Worm (Caenorhabditis elegans) whole organism, L4 larva: ENCODE measurements around the gene Y53F4B.17.

Experiments
- D1046.2 ChIP-seq: fragments of 200-800 bp; sonication (Bioruptor generic); IDR thresholded peaks from 2 replicates; pipeline ENCODE4 v1.3.6; 2022; ENCODE audit warnings: missing genetic modification characterization, missing compliant biosample characterization
- F37D6.2 ChIP-seq: sonication (generic microtip); optimal IDR thresholded peaks from 2 replicates; lab custom pipeline; 2016; ENCODE audit warnings: mild to moderate bottlenecking, missing genetic modification characterization, missing compliant biosample characterization
- T26A8.4 ChIP-seq: fragments of 200-800 bp; sonication (Bioruptor generic); IDR thresholded peaks from 2 replicates; pipeline ENCODE4 v1.3.6; 2022; ENCODE audit warnings: missing genetic modification characterization, missing compliant biosample characterization
- Y48G9A.11 ChIP-seq: fragments of 200-800 bp; sonication (Bioruptor generic); IDR thresholded peaks from 2 replicates; pipeline ENCODE4 v1.3.6; 2022; ENCODE audit warnings: missing genetic modification reagents, missing genetic modification characterization, missing compliant biosample characterization
- ZK337.2 ChIP-seq: fragments of 200-800 bp; sonication (Bioruptor generic); IDR thresholded peaks from 2 replicates; pipeline ENCODE4 v1.3.6; 2022; ENCODE audit warnings: missing genetic modification reagents, missing genetic modification characterization, missing compliant biosample characterization
- ZK546.5 ChIP-seq, 2 experiments: sonication (generic microtip); optimal IDR thresholded peaks; 2 replicates each; lab custom pipeline; 2017; ENCODE audit warnings: missing biosample characterization in 2 of 2, missing genetic modification characterization in 2 of 2
- aha-1 ChIP-seq: fragments of 150-350 bp; peaks from one replicate; lab custom pipeline; 2014; ENCODE audit warnings: missing biosample characterization, missing genetic modification characterization
- arid-1 ChIP-seq: fragments of 200-800 bp; sonication (Bioruptor generic); conservative IDR thresholded peaks from 2 replicates; pipeline ENCODE4 v1.3.6; 2022; ENCODE audit warnings: missing genetic modification reagents, missing genetic modification characterization, missing compliant biosample characterization
- ceh-20 ChIP-seq: fragments of 200-800 bp; sonication (Bioruptor generic); IDR thresholded peaks from 2 replicates; pipeline ENCODE4 v1.3.6; 2022; ENCODE audit warnings: missing genetic modification reagents, missing genetic modification characterization, missing compliant biosample characterization
- ceh-62 ChIP-seq: sonication (generic microtip); optimal IDR thresholded peaks from 2 replicates; lab custom pipeline; 2017; ENCODE audit warnings: missing biosample characterization, missing genetic modification characterization
- ctbp-1 ChIP-seq: fragments of 200-800 bp; sonication (Bioruptor generic); IDR thresholded peaks from 2 replicates; pipeline ENCODE4 v1.3.6; 2022; ENCODE audit warnings: missing genetic modification reagents, missing genetic modification characterization, missing compliant biosample characterization
- daf-16 ChIP-seq, 3 experiments: sonication (generic microtip); optimal IDR thresholded peaks; 2 replicates each; lab custom pipeline; 2016 to 2017; ENCODE audit warnings: missing genetic modification characterization in 3 of 3, missing genetic modification reagents in 3 of 3, mild to moderate bottlenecking in 2 of 3, missing compliant biosample characterization in 2 of 3, missing biosample characterization in 1 of 3, moderate library complexity in 1 of 3
- daf-8 ChIP-seq: fragments of 200-800 bp; sonication (Bioruptor generic); IDR thresholded peaks from 2 replicates; pipeline ENCODE4 v1.3.6; 2022; ENCODE audit warnings: missing genetic modification characterization, missing compliant biosample characterization
- dmd-6 ChIP-seq: fragments of 200-800 bp; sonication (Bioruptor generic); IDR thresholded peaks from 2 replicates; pipeline ENCODE4 v1.3.6; 2022; ENCODE audit warnings: missing genetic modification reagents, missing genetic modification characterization, missing compliant biosample characterization
- dpl-1 ChIP-seq: fragments of 150-350 bp; optimal IDR thresholded peaks from 2 replicates; lab custom pipeline; 2014; ENCODE audit warnings: missing biosample characterization, missing genetic modification reagents, missing genetic modification characterization
- dve-1 ChIP-seq: sonication (generic microtip); optimal IDR thresholded peaks from 2 replicates; lab custom pipeline; 2017; ENCODE audit warnings: antibody characterized with exemption, mild to moderate bottlenecking, missing genetic modification characterization, missing compliant biosample characterization; ENCODE audit not compliant: insufficient read depth
- egl-43 ChIP-seq: fragments of 200-800 bp; sonication (Bioruptor generic); IDR thresholded peaks from 2 replicates; pipeline ENCODE4 v1.3.6; 2022; ENCODE audit warnings: missing genetic modification reagents, missing genetic modification characterization, missing compliant biosample characterization
- hlh-11 ChIP-seq: fragments of 200-800 bp; sonication (Bioruptor generic); optimal IDR thresholded peaks from 2 replicates; lab custom pipeline; 2018; ENCODE audit warnings: mild to moderate bottlenecking, missing genetic modification characterization, missing compliant biosample characterization
- hlh-30 ChIP-seq: sonication (generic microtip); optimal IDR thresholded peaks from 2 replicates; lab custom pipeline; 2017; ENCODE audit warnings: antibody characterized with exemption, mild to moderate bottlenecking, missing genetic modification characterization, missing compliant biosample characterization; ENCODE audit not compliant: insufficient read depth
- hmg-1.1 ChIP-seq: fragments of 200-800 bp; sonication (Bioruptor generic); IDR thresholded peaks from 2 replicates; pipeline ENCODE4 v1.3.6; 2022; ENCODE audit warnings: missing genetic modification reagents, missing genetic modification characterization, missing compliant biosample characterization
- lin-13 ChIP-seq: fragments of 150-350 bp; optimal IDR thresholded peaks from 2 replicates; lab custom pipeline; 2014; ENCODE audit warnings: missing biosample characterization, missing genetic modification reagents, missing genetic modification characterization
- lin-38 ChIP-seq: fragments of 200-800 bp; sonication (Bioruptor generic); IDR thresholded peaks from 2 replicates; pipeline ENCODE4 v1.3.6; 2022; ENCODE audit warnings: missing genetic modification reagents, missing genetic modification characterization, missing compliant biosample characterization
- lin-39 ChIP-seq: fragments of 150-350 bp; optimal IDR thresholded peaks from 2 replicates; lab custom pipeline; 2014; ENCODE audit warnings: missing biosample characterization, missing genetic modification reagents, missing genetic modification characterization
- mdl-1 ChIP-seq, 2 experiments: fragments of 150-350 bp in 1 of 2; sonication (generic microtip) in 1 of 2; optimal IDR thresholded peaks; 2 replicates each; lab custom pipeline; 2014 to 2017; ENCODE audit warnings: missing biosample characterization in 2 of 2, missing genetic modification characterization in 2 of 2
- mdt-29 ChIP-seq: fragments of 200-800 bp; sonication (Bioruptor generic); IDR thresholded peaks from 2 replicates; pipeline ENCODE4 v1.3.6; 2022; ENCODE audit warnings: missing genetic modification reagents, missing genetic modification characterization, missing compliant biosample characterization
- mxl-3 ChIP-seq: fragments of 200-800 bp; sonication (Bioruptor generic); optimal IDR thresholded peaks from 2 replicates; lab custom pipeline; 2018; ENCODE audit warnings: mild to moderate bottlenecking, missing genetic modification characterization, missing compliant biosample characterization
- nhr-10 ChIP-seq: fragments of 150-350 bp; optimal IDR thresholded peaks from 2 replicates; lab custom pipeline; 2014; ENCODE audit warnings: missing biosample characterization, missing genetic modification characterization
- nhr-111 ChIP-seq: fragments of 200-800 bp; sonication (Bioruptor generic); optimal IDR thresholded peaks from 2 replicates; lab custom pipeline; 2018; ENCODE audit warnings: mild to moderate bottlenecking, missing genetic modification characterization, missing compliant biosample characterization
- nhr-28 ChIP-seq: fragments of 150-350 bp; optimal IDR thresholded peaks from 2 replicates; lab custom pipeline; 2014; ENCODE audit warnings: missing biosample characterization, missing genetic modification characterization
- nhr-6 ChIP-seq: fragments of 150-350 bp; optimal IDR thresholded peaks from 2 replicates; lab custom pipeline; 2014; ENCODE audit warnings: missing biosample characterization, missing genetic modification characterization
- nhr-77 ChIP-seq: fragments of 150-350 bp; optimal IDR thresholded peaks from 2 replicates; lab custom pipeline; 2014; ENCODE audit warnings: missing biosample characterization, missing genetic modification characterization
- php-3 ChIP-seq: fragments of 200-800 bp; sonication (Bioruptor generic); IDR thresholded peaks from 2 replicates; pipeline ENCODE4 v1.3.6; 2022; ENCODE audit warnings: missing genetic modification reagents, missing genetic modification characterization, missing compliant biosample characterization
- pqm-1 ChIP-seq: sonication (generic microtip); optimal IDR thresholded peaks from 2 replicates; lab custom pipeline; 2017; ENCODE audit warnings: missing biosample characterization, missing genetic modification characterization
- rbr-2 ChIP-seq: sonication (generic microtip); optimal IDR thresholded peaks from 2 replicates; lab custom pipeline; 2016; ENCODE audit warnings: missing genotype, missing genetic modification characterization, missing compliant biosample characterization
- saeg-2 ChIP-seq: fragments of 200-800 bp; sonication (Bioruptor generic); IDR thresholded peaks from 2 replicates; pipeline ENCODE4 v1.3.6; 2022; ENCODE audit warnings: missing genetic modification reagents, missing genetic modification characterization, missing compliant biosample characterization
- set-16 ChIP-seq: fragments of 200-800 bp; sonication (Bioruptor generic); IDR thresholded peaks from 2 replicates; pipeline ENCODE4 v1.3.6; 2022; ENCODE audit warnings: missing genetic modification reagents, missing genetic modification characterization, missing compliant biosample characterization
- snpc-1.2 ChIP-seq: fragments of 200-800 bp; sonication (Bioruptor generic); IDR thresholded peaks from 2 replicates; pipeline ENCODE4 v1.3.6; 2022; ENCODE audit warnings: missing genetic modification reagents, missing genetic modification characterization, missing compliant biosample characterization
- spr-3 ChIP-seq: fragments of 200-800 bp; sonication (Bioruptor generic); optimal IDR thresholded peaks from 2 replicates; lab custom pipeline; 2018; ENCODE audit warnings: mild to moderate bottlenecking, missing genetic modification characterization, missing compliant biosample characterization
- tra-1 ChIP-seq: fragments of 200-800 bp; sonication (Bioruptor generic); IDR thresholded peaks from 2 replicates; pipeline ENCODE4 v1.3.6; 2022; ENCODE audit warnings: missing genetic modification reagents, missing genetic modification characterization, missing compliant biosample characterization
- unc-39 ChIP-seq: sonication (generic microtip); optimal IDR thresholded peaks from 2 replicates; lab custom pipeline; 2017; ENCODE audit warnings: missing biosample characterization, missing genetic modification characterization
- unc-62 ChIP-seq, 3 experiments: fragments of 150-350 bp in 1 of 3; sonication (generic microtip); optimal IDR thresholded peaks in 2 of 3; peaks in 1 of 3; 1 replicate in 1 of 3; 2 replicates in 2 of 3; lab custom pipeline; 2014 to 2017; ENCODE audit warnings: missing biosample characterization in 3 of 3, missing genetic modification characterization in 3 of 3, missing genetic modification reagents in 3 of 3, missing genotype in 1 of 3
- zag-1 ChIP-seq: fragments of 150-350 bp; optimal IDR thresholded peaks from 2 replicates; lab custom pipeline; 2014; ENCODE audit warnings: missing biosample characterization, missing genetic modification characterization
- zfp-2 ChIP-seq: sonication (generic microtip); optimal IDR thresholded peaks from 2 replicates; lab custom pipeline; 2016; ENCODE audit warnings: mild to moderate bottlenecking, missing genetic modification characterization, missing compliant biosample characterization

The Y53F4B.17 gene

DNA sequence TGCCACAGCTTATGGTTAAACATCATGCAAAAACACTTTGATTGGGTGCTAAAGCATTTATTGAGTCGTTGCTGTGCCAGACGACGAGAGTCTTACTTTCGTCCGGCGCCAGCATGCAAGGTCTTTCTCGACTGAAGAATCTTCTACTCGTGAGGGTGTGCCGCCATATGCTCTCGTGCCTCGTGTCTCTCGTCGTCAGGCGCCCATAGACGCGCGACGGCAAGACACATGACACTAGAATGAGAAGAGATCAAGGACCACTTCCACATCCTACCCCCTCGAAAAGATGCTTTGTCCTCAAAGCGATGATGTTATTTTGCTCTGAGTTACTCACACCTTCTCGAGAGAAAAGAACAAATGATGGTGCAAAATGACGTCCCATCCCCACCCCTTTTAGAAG, 15.7 kb upstream of the Y53F4B.17 start:
- peak; percentile 62 for TF ChIP-seq set-16 (GFP tag; lab: Robert Waterston, UW)
- peak; percentile 66 for TF ChIP-seq dmd-6 (GFP tag; lab: Robert Waterston, UW)
- peak; percentile 96 for TF ChIP-seq aha-1 (tag; lab: Kevin White, UChicago)
- peak; percentile 49 for TF ChIP-seq F37D6.2 (tag; lab: Kevin White, UChicago)
- 0 out of 2 replicates have a peak, but pooled peaks have one; percentile 22 for TF ChIP-seq php-3 (GFP tag; lab: Robert Waterston, UW)
- TF ChIP-seq mdl-1 (tag; optimal IDR thresholded peaks at IDR 0.05; lab: Kevin White, UChicago) = peak in 1 of 2 experiments; percentile 28
- 0 out of 2 replicates have a peak, but pooled peaks have one; percentile 27 for TF ChIP-seq arid-1 (GFP tag; lab: Robert Waterston, UW)
- peak; percentile 75 for TF ChIP-seq ceh-20 (GFP tag; lab: Robert Waterston, UW)
- TF ChIP-seq egl-43 (GFP tag; lab: Robert Waterston, UW) = 0 out of 2 replicates have a peak, but pooled peaks have one; percentile 13
- TF ChIP-seq hmg-1.1 (GFP tag; lab: Robert Waterston, UW) = peak; percentile 57; the same call in 1 of the 2 replicates
- TF ChIP-seq ctbp-1 (GFP tag; lab: Robert Waterston, UW) = peak; percentile 70; the same call in 1 of the 2 replicates
- peak; percentile 53 for TF ChIP-seq hlh-30
- TF ChIP-seq hlh-11 (tag; lab: Kevin White, UChicago) = peak; percentile 25

DNA sequence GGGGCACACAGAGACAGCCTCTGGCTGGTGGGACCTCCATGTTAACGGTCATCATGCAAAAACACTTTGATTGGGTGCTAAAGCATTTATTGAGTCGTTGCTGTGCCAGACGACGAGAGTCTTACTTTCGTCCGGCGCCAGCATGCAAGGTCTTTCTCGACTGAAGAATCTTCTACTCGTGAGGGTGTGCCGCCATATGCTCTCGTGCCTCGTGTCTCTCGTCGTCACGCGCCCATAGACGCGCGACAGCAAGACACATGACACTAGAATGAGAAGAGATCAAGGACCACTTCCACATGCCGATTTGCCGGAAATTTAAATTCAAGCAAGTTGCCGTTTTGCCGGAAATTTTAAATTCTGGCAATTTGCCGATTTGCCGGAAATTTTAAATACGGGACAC, 14.6 kb upstream of the Y53F4B.17 start:
- TF ChIP-seq hlh-30 (peak; percentile 15), rbr-2 (tag; lab: Kevin White, UChicago) (peak; percentile 7), ceh-20 (GFP tag; lab: Robert Waterston, UW) (peak; percentile 74), aha-1 (tag; lab: Kevin White, UChicago) (peak; percentile 64), dmd-6 (GFP tag; lab: Robert Waterston, UW) (peak; percentile 59), set-16 (GFP tag; lab: Robert Waterston, UW) (peak; percentile 35), mdl-1 (tag; optimal IDR thresholded peaks at IDR 0.05; lab: Kevin White, UChicago) (peak in 1 of 2 experiments; percentile 3), mdt-29 (GFP tag; lab: Robert Waterston, UW) (peak; percentile 51; the same call in 1 of the 2 replicates), ctbp-1 (GFP tag; lab: Robert Waterston, UW) (peak; percentile 74; the same call in 1 of the 2 replicates), tra-1 (GFP tag; lab: Robert Waterston, UW) (peak; percentile 50; the same call in 1 of the 2 replicates), hmg-1.1 (GFP tag; lab: Robert Waterston, UW) (peak; percentile 74; the same call in 1 of the 2 replicates)

DNA sequence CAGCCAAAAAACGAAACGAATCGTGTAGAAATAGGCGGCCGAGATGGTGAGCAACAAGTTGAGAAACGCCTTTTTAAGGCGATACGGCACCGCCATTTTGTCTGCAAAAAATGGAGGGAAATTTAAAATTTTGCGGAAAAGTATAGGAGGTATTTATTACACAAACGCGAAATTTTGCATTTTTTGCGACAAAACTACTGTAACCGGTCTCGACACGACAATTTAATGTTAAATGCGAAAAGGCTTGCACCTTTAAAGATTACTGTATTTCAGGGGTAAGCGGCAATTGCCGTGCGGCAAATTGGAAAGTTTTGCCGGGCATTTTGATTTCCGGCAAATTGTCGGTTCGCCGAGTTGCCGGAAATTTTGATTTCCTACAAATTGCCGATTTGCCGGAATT, 13.1 kb downstream of the Y53F4B.17 start, which contains the start of gene Y53F4B.18:
Gene Y53F4B.18, minus strand, starts transcription at position 101 of the 400 bp plus-strand sequence.
- TF ChIP-seq spr-3 (no peak), snpc-1.2 (GFP tag; lab: Robert Waterston, UW) (no peak), nhr-111 (GFP tag; lab: Kevin White, UChicago) (no peak), mxl-3 (GFP tag; lab: Kevin White, UChicago) (no peak), dmd-6 (GFP tag; lab: Robert Waterston, UW) (no peak), ZK546.5 (tag; optimal IDR thresholded peaks at IDR 0.05; lab: Kevin White, UChicago) (no peak), unc-62 (GFP tag; optimal IDR thresholded peaks at IDR 0.05 in 1 of 2; lab: Kevin White, UChicago) (no peak), unc-62 (tag; optimal IDR thresholded peaks at IDR 0.05; lab: Kevin White, UChicago) (no peak), nhr-10 (tag; lab: Kevin White, UChicago) (no peak), dpl-1 (GFP tag; lab: Kevin White, UChicago) (no peak), ZK337.2 (no peak), lin-39 (no peak), zag-1 (no peak), nhr-77 (tag; lab: Kevin White, UChicago) (no peak), ceh-62 (tag; lab: Kevin White, UChicago) (no peak), nhr-6 (no peak), lin-38 (no peak)

DNA sequence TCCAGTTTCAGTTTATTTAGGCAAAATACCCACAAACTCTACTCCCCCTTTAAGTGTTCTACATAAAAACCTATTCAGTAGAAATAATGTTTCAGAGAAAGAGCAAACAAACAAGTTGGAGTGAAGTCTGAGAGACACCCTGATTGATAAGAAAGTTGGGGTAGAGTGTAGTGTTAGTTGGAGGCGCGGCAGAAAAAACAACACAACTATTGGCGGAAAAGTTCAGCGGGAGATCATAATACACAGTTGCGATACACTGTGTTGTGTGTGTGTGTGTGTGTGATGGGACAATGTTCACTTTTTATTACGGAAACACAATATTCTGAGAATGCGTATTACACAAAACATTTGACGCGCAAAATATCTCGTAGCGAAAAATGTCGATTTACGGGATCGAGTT, 16.3 kb downstream of the Y53F4B.17 start:
- TF ChIP-seq unc-39 (tag; lab: Kevin White, UChicago) (no peak), lin-13 (GFP tag; lab: Kevin White, UChicago) (peak; percentile 2), ceh-62 (tag; lab: Kevin White, UChicago) (no peak), dve-1 (peak; percentile 63), spr-3 (no peak), nhr-77 (tag; lab: Kevin White, UChicago) (peak; percentile 53), dmd-6 (GFP tag; lab: Robert Waterston, UW) (peak; percentile 75), nhr-28 (tag; lab: Kevin White, UChicago) (peak; percentile 95), php-3 (GFP tag; lab: Robert Waterston, UW) (0 out of 2 replicates have a peak, but pooled peaks have one; percentile 16), saeg-2 (GFP tag; lab: Robert Waterston, UW) (0 out of 2 replicates have a peak, but pooled peaks have one; percentile 44), daf-16 (GFP tag; optimal IDR thresholded peaks at IDR 0.05; lab: Kevin White, UChicago) (no peak), daf-16 (tag; optimal IDR thresholded peaks at IDR 0.05; lab: Kevin White, UChicago) (peak; percentile 79), pqm-1 (tag; lab: Kevin White, UChicago) (peak; percentile 36), Y48G9A.11 (GFP tag; lab: Robert Waterston, UW) (no peak), zfp-2 (tag; lab: Kevin White, UChicago) (no peak), D1046.2 (GFP tag; lab: Robert Waterston, UW) (no peak), daf-8 (GFP tag; lab: Robert Waterston, UW) (no peak), T26A8.4 (no peak)
